Worm (Caenorhabditis elegans) whole organism, late embryonic: ENCODE results near the gene zip-2.

ENCODE experiments used
- K02D7.2 ChIP-seq: sonication (generic microtip); optimal IDR thresholded peaks from 2 replicates; lab custom pipeline; 2017; ENCODE audit warnings: mild to moderate bottlenecking, missing genetic modification characterization, missing compliant biosample characterization
- K09A11.1 ChIP-seq: sonication (generic microtip); optimal IDR thresholded peaks from 2 replicates; lab custom pipeline; 2017; ENCODE audit warnings: antibody characterized with exemption, mild to moderate bottlenecking, missing genetic modification characterization, missing compliant biosample characterization; ENCODE audit not compliant: insufficient read depth
- ceh-48 ChIP-seq: sonication (generic microtip); optimal IDR thresholded peaks from 2 replicates; lab custom pipeline; 2016; ENCODE audit warnings: missing genetic modification characterization, inconsistent platforms, missing compliant biosample characterization
- fax-1 ChIP-seq: sonication (generic microtip); optimal IDR thresholded peaks from 2 replicates; lab custom pipeline; 2016; ENCODE audit warnings: missing genotype, missing genetic modification characterization, missing compliant biosample characterization
- fkh-10 ChIP-seq: fragments of 150-350 bp; optimal IDR thresholded peaks from 2 replicates; lab custom pipeline; 2014; ENCODE audit warnings: missing biosample characterization, missing genetic modification reagents, missing genetic modification characterization
- nhr-11 ChIP-seq: fragments of 150-350 bp; optimal IDR thresholded peaks from 2 replicates; lab custom pipeline; 2014; ENCODE audit warnings: missing biosample characterization, missing genetic modification characterization
- npax-4 ChIP-seq: sonication (generic microtip); optimal IDR thresholded peaks from 2 replicates; lab custom pipeline; 2016; ENCODE audit warnings: missing genetic modification characterization, missing compliant biosample characterization
- pha-4 ChIP-seq: fragments of 150-350 bp; optimal IDR thresholded peaks from 2 replicates; lab custom pipeline; 2018; ENCODE audit warnings: missing biosample characterization, missing genetic modification reagents, missing genetic modification characterization
- pqm-1 ChIP-seq: sonication (generic microtip); optimal IDR thresholded peaks from 2 replicates; lab custom pipeline; 2016; ENCODE audit warnings: missing genetic modification characterization, missing compliant biosample characterization
- tbx-2 ChIP-seq: sonication (generic microtip); optimal IDR thresholded peaks from 2 replicates; lab custom pipeline; 2016; ENCODE audit warnings: missing genetic modification characterization, missing compliant biosample characterization

ce11 chrIII:870555-870954, 37.8 kb downstream of the zip-2 start:
- TF ChIP-seq npax-4 (tag; lab: Kevin White, UChicago): no peak
- no peak for TF ChIP-seq fkh-10
- TF ChIP-seq pha-4 (tag; lab: Kevin White, UChicago): no peak
- peak; percentile 9 for TF ChIP-seq tbx-2 (tag; lab: Kevin White, UChicago)
- TF ChIP-seq pqm-1 (tag; lab: Kevin White, UChicago): no peak
- TF ChIP-seq nhr-11 (tag; lab: Kevin White, UChicago): no peak
- TF ChIP-seq fax-1 (tag; lab: Kevin White, UChicago): no peak
- no peak for TF ChIP-seq ceh-48 (tag; lab: Kevin White, UChicago)
- no peak for TF ChIP-seq K02D7.2 (tag; lab: Kevin White, UChicago)
- no peak for TF ChIP-seq K09A11.1 (tag; lab: Kevin White, UChicago)
